Fruit fly (Drosophila melanogaster) whole organism: ENCODE data around the gene Calx.

Experiments used
- CG8478 ChIP-seq: fragments of >200 bp; optimal IDR thresholded peaks from 2 replicates; lab custom pipeline; 2018; ENCODE audit warnings: inconsistent platforms
- Dll ChIP-seq: fragments of >200 bp; optimal IDR thresholded peaks from 2 replicates; lab custom pipeline; 2017
- EcR ChIP-seq, 2 experiments: fragments of >200 bp; optimal IDR thresholded peaks; 2 replicates each; lab custom pipeline; 2017; ENCODE audit warnings: missing biosample characterization in 2 of 2, missing genetic modification characterization in 2 of 2, missing genetic modification reagents in 2 of 2
- pan ChIP-seq: fragments of >200 bp; optimal IDR thresholded peaks from 2 replicates; lab custom pipeline; 2017
- psq ChIP-seq: fragments of >200 bp; optimal IDR thresholded peaks from 2 replicates; lab custom pipeline; 2017
- usp ChIP-seq: fragments of >200 bp; optimal IDR thresholded peaks from 2 replicates; lab custom pipeline; 2017; ENCODE audit warnings: missing biosample characterization, missing genetic modification characterization, mixed read lengths

Gene Calx

dm6 chr3R:21022769-21023517 is 45.0 kb downstream of the Calx start:
- no peak for TF ChIP-seq EcR (GFP tag; optimal IDR thresholded peaks at IDR 0.05; lab: Kevin White, UChicago)
- TF ChIP-seq CG8478 (lab: Kevin White, UChicago) = no peak
- TF ChIP-seq usp = no peak
- TF ChIP-seq psq = no peak
- TF ChIP-seq Dll (lab: Kevin White, UChicago) = no peak
- TF ChIP-seq pan = no peak

dm6 chr3R:21023902-21024541 is 46.0 kb downstream of the Calx start, which contains the start of gene peg:
Gene peg, minus strand, starts transcription at chr3R:21024163.
- no peak for TF ChIP-seq usp
- no peak for TF ChIP-seq pan
- no peak for TF ChIP-seq EcR (GFP tag; optimal IDR thresholded peaks at IDR 0.05; lab: Kevin White, UChicago)
- no peak for TF ChIP-seq psq

DNA sequence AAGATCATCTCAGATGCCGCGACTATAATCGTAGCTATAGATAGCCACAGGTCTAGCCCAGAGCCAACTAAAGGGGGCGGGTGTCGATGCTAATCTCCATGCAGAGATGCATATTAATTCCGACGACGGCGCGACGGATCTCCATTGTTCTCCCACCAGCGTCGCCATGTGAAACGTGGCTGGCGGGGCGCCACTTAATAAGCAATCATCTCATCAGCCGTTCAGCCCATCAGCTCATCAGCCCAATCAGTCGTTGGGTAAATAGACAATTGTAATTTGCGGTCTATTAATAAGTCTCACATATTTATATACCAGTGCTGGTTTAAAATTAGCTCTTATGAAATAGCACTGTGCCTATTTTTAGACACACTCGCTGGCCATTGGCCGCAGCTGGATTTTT is 47.5 kb downstream of the Calx start:
- TF ChIP-seq Dll (lab: Kevin White, UChicago) (no peak), CG8478 (lab: Kevin White, UChicago) (no peak), psq (no peak), usp (no peak), EcR (GFP tag; optimal IDR thresholded peaks at IDR 0.05; lab: Kevin White, UChicago) (no peak), pan (no peak)

dm6 chr3R:21042399-21042798 is 64.4 kb downstream of the Calx start, which contains the start of gene Dhc93AB:
Gene Dhc93AB, minus strand, starts transcription at chr3R:21042499.
- TF ChIP-seq CG8478 (lab: Kevin White, UChicago) (no peak), psq (no peak), usp (no peak), EcR (GFP tag; optimal IDR thresholded peaks at IDR 0.05; lab: Kevin White, UChicago) (no peak), pan (no peak), Dll (lab: Kevin White, UChicago) (no peak)

DNA sequence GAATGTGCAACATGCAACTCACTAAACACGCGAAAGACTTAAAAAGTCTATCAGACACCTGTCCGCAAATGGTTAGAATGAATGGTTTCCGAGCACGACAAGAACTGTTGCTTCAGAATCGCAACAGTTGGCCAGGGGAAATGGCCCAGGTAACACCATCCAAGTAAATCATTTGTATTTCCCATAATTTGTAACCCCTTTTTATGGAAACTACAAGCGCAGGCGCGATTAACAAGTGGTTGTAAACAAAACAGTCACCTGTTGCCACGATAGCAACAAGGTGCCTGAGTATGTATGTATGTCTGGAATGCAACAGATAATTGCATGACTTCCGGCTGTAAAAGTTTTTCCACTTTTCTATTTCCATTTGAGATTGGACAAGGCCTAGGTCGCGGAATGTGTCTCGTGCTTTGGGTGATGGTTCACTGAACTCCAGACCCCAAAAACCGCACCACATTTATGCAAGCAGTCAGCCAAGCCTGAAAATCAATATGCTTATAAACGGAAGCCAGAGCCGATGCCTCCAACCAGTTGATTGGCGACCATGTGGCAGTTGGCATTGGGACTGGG is 65.7 kb downstream of the Calx start, which contains the start of gene CG12278:
Gene CG12278, plus strand, starts transcription at position 520 of the 570 bp plus-strand sequence.
- TF ChIP-seq CG8478 (lab: Kevin White, UChicago) (no peak), EcR (GFP tag; optimal IDR thresholded peaks at IDR 0.05; lab: Kevin White, UChicago) (no peak), psq (no peak)

- no peak for TF ChIP-seq EcR (GFP tag; optimal IDR thresholded peaks at IDR 0.05; lab: Kevin White, UChicago)
- TF ChIP-seq pan = no peak
- no peak for TF ChIP-seq Dll (lab: Kevin White, UChicago)
- TF ChIP-seq CG8478 (lab: Kevin White, UChicago) = no peak
- TF ChIP-seq usp = no peak
- TF ChIP-seq psq = no peak
These were observed 67.8 kb downstream of the Calx start, which contains the start of gene CG31189 for dm6 chr3R:21045742-21046141. Gene CG31189, minus strand, starts transcription at chr3R:21045842.

DNA sequence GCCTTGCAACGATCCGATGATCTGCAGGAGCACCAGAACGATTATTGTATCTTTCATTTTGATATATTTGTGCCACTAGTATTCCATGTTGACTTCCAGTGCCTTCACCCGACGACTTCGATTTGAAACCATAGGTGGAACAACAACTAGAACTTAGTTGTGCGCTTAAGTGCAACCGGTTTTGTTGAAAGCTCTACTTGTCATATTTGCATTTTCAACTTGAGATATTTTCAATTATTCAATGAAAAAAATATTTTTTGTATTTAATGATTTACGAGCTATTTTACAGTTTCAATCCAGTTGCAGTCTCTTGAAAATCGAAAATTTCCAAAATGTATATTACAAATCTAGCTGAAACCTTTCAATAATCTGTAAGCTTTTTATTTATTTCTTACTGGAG is 68.9 kb downstream of the Calx start, which contains the start of gene CG31207:
Gene CG31207, minus strand, starts transcription at position 101 of the 400 bp plus-strand sequence.
- no peak for TF ChIP-seq CG8478 (lab: Kevin White, UChicago)
- no peak for TF ChIP-seq psq
- no peak for TF ChIP-seq EcR (GFP tag; optimal IDR thresholded peaks at IDR 0.05; lab: Kevin White, UChicago)
- no peak for TF ChIP-seq usp
- no peak for TF ChIP-seq Dll (lab: Kevin White, UChicago)
- TF ChIP-seq pan = no peak

DNA sequence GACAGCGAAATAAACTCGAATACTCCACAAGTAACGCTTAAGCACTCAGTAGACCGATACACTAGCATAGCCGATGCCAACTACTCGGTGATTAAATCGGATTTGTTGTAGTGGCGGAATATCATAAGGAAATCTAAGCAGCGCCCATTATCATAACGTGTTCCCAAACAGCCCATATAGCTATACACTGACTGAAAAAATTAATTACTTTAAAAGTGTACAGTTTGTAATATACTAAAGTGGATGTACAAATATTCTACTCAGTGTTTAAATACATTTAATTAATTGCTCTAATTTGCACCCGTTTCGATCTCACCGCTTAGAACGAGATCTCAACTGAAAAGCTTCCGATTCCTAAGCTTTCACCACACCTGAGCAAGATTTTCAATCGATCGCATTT is 70.7 kb downstream of the Calx start, which contains the start of gene CG7079:
Gene CG7079, minus strand, starts transcription at position 101 of the 400 bp plus-strand sequence.
- TF ChIP-seq pan = no peak
- TF ChIP-seq CG8478 (lab: Kevin White, UChicago) = no peak
- no peak for TF ChIP-seq psq
- TF ChIP-seq EcR (GFP tag; optimal IDR thresholded peaks at IDR 0.05; lab: Kevin White, UChicago) = no peak
- no peak for TF ChIP-seq usp
- no peak for TF ChIP-seq Dll (lab: Kevin White, UChicago)

DNA sequence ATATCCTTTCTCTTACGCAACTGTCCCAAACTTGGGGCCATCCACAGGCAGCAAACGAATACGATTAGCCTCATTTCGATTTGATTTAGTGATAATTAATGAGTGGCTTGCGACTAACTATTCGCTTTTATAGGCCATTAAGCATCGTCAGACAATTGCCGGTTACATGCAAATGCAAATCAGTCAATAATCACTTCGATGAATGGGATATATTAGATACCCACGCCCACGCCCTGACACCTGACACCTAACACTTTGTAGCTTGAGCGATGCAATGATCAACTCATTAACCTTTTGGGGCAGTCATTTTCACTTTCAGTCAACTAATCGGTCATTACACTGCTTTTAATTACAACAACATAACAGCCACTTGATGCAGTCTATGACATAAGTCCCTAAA is 72.9 kb downstream of the Calx start, which contains the start of gene Jhbp15:
Gene Jhbp15, minus strand, starts transcription at position 101 of the 400 bp plus-strand sequence.
- TF ChIP-seq psq (no peak), Dll (lab: Kevin White, UChicago) (no peak), CG8478 (lab: Kevin White, UChicago) (no peak), pan (no peak), EcR (GFP tag; optimal IDR thresholded peaks at IDR 0.05; lab: Kevin White, UChicago) (no peak), usp (no peak)

DNA sequence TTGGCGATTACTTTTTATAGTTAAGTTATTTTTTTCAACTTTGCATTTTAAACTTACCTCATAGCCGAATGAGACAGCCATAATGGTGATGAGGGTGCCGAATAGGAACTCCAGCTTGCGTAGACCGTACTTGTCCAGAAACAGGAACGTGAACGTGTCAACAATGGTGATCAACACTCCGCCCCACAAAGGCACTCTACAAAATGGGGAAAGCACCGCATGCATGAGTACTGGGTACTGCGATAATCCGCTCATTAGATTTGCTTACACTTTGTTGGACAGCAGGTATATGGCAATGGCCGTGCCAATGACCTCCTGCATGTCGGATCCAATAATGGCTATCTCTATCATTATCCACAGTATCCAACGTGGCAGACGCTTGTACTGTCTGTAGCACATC is 79.5 kb downstream of the Calx start:
- TF ChIP-seq CG8478 (lab: Kevin White, UChicago) (no peak), pan (no peak), EcR (GFP tag; optimal IDR thresholded peaks at IDR 0.05; lab: Kevin White, UChicago) (no peak), psq (no peak), Dll (lab: Kevin White, UChicago) (no peak), usp (no peak)

DNA sequence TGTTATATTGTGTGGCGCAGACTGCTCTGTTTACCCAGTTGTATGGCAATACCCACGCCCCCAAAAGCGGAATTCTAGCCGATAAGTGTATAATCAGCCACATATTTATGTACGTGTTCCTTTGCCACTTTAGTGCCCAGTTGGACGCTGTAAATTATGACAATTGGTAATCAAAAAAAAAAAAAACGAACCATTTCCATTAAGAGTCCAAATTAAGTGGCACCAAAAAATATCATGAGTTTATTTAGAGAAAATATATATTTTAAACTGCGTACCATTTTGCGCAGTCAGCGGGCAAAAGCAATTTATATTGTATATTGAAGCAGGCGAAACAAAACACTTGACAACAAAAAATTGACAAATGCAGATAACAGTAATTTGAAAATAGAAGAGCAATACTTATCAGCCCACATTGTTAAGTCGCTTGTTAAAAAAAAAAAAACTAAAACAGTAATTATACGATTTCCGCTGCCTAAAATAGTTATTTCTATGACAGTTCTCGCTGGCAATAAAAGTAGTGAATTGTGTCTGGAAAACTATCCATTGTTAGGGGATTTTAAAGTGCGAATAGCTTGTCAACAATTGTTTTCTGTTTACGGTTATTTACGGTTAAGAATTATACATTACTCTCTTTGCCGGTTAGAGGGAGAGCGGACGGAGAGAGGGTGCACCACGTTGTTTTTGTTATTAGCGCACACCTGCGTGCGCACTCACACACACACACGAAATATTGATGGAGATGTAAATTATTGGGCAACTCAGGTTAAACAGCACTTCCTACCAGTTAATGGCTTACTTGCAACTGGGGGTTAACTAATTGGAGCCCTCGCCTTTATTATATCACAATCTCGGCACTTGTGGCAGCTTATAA is 81.7 kb downstream of the Calx start:
- no peak for TF ChIP-seq pan
- TF ChIP-seq CG8478 (lab: Kevin White, UChicago) = no peak
- TF ChIP-seq psq = no peak
- TF ChIP-seq usp = no peak
- no peak for TF ChIP-seq EcR (GFP tag; optimal IDR thresholded peaks at IDR 0.05; lab: Kevin White, UChicago)
- no peak for TF ChIP-seq Dll (lab: Kevin White, UChicago)
